Fruit fly (Drosophila melanogaster): ENCODE measurements around the gene CG43732.

The CG43732 gene

dm6 chr3R:18916715-18917253, 33.2 kb upstream of the CG43732 start (continued):
- no peak for TF ChIP-seq dpn (GFP tag; optimal IDR thresholded peaks at IDR 0.05)
- peak; percentile 58 for TF ChIP-seq gro (GFP tag; optimal IDR thresholded peaks at IDR 0.05)
- no peak for TF ChIP-seq al (GFP tag; IDR thresholded peaks at IDR 0.05)
- no peak for TF ChIP-seq Ada2b (GFP tag; IDR thresholded peaks at IDR 0.05)
- TF ChIP-seq jumu (GFP tag; optimal IDR thresholded peaks at IDR 0.05) = no peak
- no peak for TF ChIP-seq CG11093 (GFP tag; IDR thresholded peaks at IDR 0.05)
- TF ChIP-seq MESR4 (GFP tag; optimal IDR thresholded peaks at IDR 0.05) = no peak
- TF ChIP-seq emc (GFP tag; optimal IDR thresholded peaks at IDR 0.05) = no peak
- peak; percentile 40; the same call in 1 of the 2 replicates for TF ChIP-seq Atf6 (GFP tag; IDR thresholded peaks at IDR 0.05)
- TF ChIP-seq CG15696 (tag; optimal IDR thresholded peaks at IDR 0.05) = no peak
- TF ChIP-seq Ets97D (GFP tag; optimal IDR thresholded peaks at IDR 0.05) = no peak
- TF ChIP-seq Sox100B (GFP tag; optimal IDR thresholded peaks at IDR 0.05) = no peak
- no peak for TF ChIP-seq repo (GFP tag; optimal IDR thresholded peaks at IDR 0.05)
- no peak for TF ChIP-seq sqz (GFP tag; optimal IDR thresholded peaks at IDR 0.05)
- no peak for TF ChIP-seq CG3838 (GFP tag; optimal IDR thresholded peaks at IDR 0.05)
- TF ChIP-seq dysf (GFP tag; IDR thresholded peaks at IDR 0.05) = no peak
- TF ChIP-seq CG8478 (optimal IDR thresholded peaks at IDR 0.05) = no peak
- TF ChIP-seq CG7271 (tag; optimal IDR thresholded peaks at IDR 0.05) = no peak
- no peak for TF ChIP-seq TFAM (GFP tag; optimal IDR thresholded peaks at IDR 0.05)
- TF ChIP-seq CG8089 (GFP tag; optimal IDR thresholded peaks at IDR 0.05) = no peak
- no peak for TF ChIP-seq Dbx (GFP tag; IDR thresholded peaks at IDR 0.05)
- peak; percentile 88 for TF ChIP-seq kay (GFP tag; optimal IDR thresholded peaks at IDR 0.05)
- TF ChIP-seq Hey (tag; optimal IDR thresholded peaks at IDR 0.05) = peak; percentile 45
- no peak for TF ChIP-seq Elba2 (GFP tag; optimal IDR thresholded peaks at IDR 0.05)
- TF ChIP-seq yki (optimal IDR thresholded peaks at IDR 0.05) = no peak
- no peak for TF ChIP-seq wek (GFP tag; optimal IDR thresholded peaks at IDR 0.05)
- TF ChIP-seq Bgb (GFP tag; IDR thresholded peaks at IDR 0.05; ENCODE audit: partially characterized antibody) = 0 out of 2 replicates have a peak, but pooled peaks have one; percentile 7
- TF ChIP-seq CG4360 (GFP tag; IDR thresholded peaks at IDR 0.05) = no peak
- TF ChIP-seq hkb (optimal IDR thresholded peaks at IDR 0.05) = no peak
- no peak for TF ChIP-seq hkb (GFP tag; IDR thresholded peaks at IDR 0.05)
- TF ChIP-seq Sox102F (GFP tag; optimal IDR thresholded peaks at IDR 0.05) = no peak
- no peak for TF ChIP-seq pho (GFP tag; optimal IDR thresholded peaks at IDR 0.05)
- no peak for TF ChIP-seq Gug (GFP tag; IDR thresholded peaks at IDR 0.05)
- no peak for TF ChIP-seq Hr3 (GFP tag; optimal IDR thresholded peaks at IDR 0.05)
- no peak for TF ChIP-seq CG31388 (GFP tag; optimal IDR thresholded peaks at IDR 0.05)
- TF ChIP-seq ase (GFP tag; IDR thresholded peaks at IDR 0.05) = no peak
- peak; percentile 82 for TF ChIP-seq mirr (GFP tag; optimal IDR thresholded peaks at IDR 0.05)
- TF ChIP-seq CG12219 (GFP tag; optimal IDR thresholded peaks at IDR 0.05) = no peak
- TF ChIP-seq CG18476 (GFP tag; optimal IDR thresholded peaks at IDR 0.05) = no peak
- no peak for TF ChIP-seq CG6654 (GFP tag; optimal IDR thresholded peaks at IDR 0.05)
- TF ChIP-seq Deaf1 (tag; optimal IDR thresholded peaks at IDR 0.05) = peak; percentile 9
- no peak for TF ChIP-seq gsb-n (tag; optimal IDR thresholded peaks at IDR 0.05)
- no peak for TF ChIP-seq aop (GFP tag; IDR thresholded peaks at IDR 0.05)
- TF ChIP-seq CG13624 (GFP tag; optimal IDR thresholded peaks at IDR 0.05) = peak; percentile 25
- TF ChIP-seq maf-S (GFP tag; optimal IDR thresholded peaks at IDR 0.05) = no peak
- no peak for TF ChIP-seq HLH3B (GFP tag; IDR thresholded peaks at IDR 0.05)
- TF ChIP-seq CG6254 (GFP tag; optimal IDR thresholded peaks at IDR 0.05) = no peak
- TF ChIP-seq nmo (GFP tag; optimal IDR thresholded peaks at IDR 0.05) = no peak
- no peak for TF ChIP-seq sob (GFP tag; IDR thresholded peaks at IDR 0.05)
- no peak for TF ChIP-seq CG11456 (GFP tag; IDR thresholded peaks at IDR 0.05)
- no peak for TF ChIP-seq CG34422 (GFP tag; IDR thresholded peaks at IDR 0.05)
- TF ChIP-seq tll (GFP tag; optimal IDR thresholded peaks at IDR 0.05) = no peak
- no peak for TF ChIP-seq D (optimal IDR thresholded peaks at IDR 0.05)
- no peak for TF ChIP-seq D (GFP tag; optimal IDR thresholded peaks at IDR 0.05)
